Fruit fly (Drosophila melanogaster) whole organism, wandering third instar larva: ENCODE measurements around the gene CG32713.

ENCODE experiments used
- Dif ChIP-seq: fragments of 200-275, 200-300 bp; sonication (Bioruptor generic); optimal IDR thresholded peaks from 2 replicates; lab custom pipeline; 2018; ENCODE audit warnings: missing biosample characterization, missing genetic modification characterization; ENCODE audit not compliant: partially characterized antibody
- Hnf4 ChIP-seq: fragments of 200-800 bp; sonication (Bioruptor generic); optimal IDR thresholded peaks from 2 replicates; lab custom pipeline; 2016; ENCODE audit warnings: missing biosample characterization, mild to moderate bottlenecking, missing genetic modification characterization
- Hr78 ChIP-seq: fragments of >200 bp; optimal IDR thresholded peaks from 2 replicates; lab custom pipeline; 2017; ENCODE audit warnings: missing biosample characterization, missing genetic modification characterization
- Myc ChIP-seq: fragments of >200 bp; optimal IDR thresholded peaks from 2 replicates; lab custom pipeline; 2017
- br ChIP-seq: fragments of 200-800 bp; sonication (Bioruptor generic); optimal IDR thresholded peaks from 2 replicates; lab custom pipeline; 2016; ENCODE audit warnings: missing biosample characterization, missing genetic modification characterization
- pan ChIP-seq: fragments of >200 bp; optimal IDR thresholded peaks from 2 replicates; lab custom pipeline; 2017
- psq ChIP-seq: fragments of 200-800 bp; sonication (Bioruptor generic); optimal IDR thresholded peaks from 3 replicates; lab custom pipeline; 2017; ENCODE audit warnings: missing biosample characterization, mild to moderate bottlenecking, missing genetic modification characterization, moderate library complexity
- sage ChIP-seq: fragments of 200-800 bp; sonication (Bioruptor generic); optimal IDR thresholded peaks from 2 replicates; lab custom pipeline; 2016; ENCODE audit warnings: missing biosample characterization, mild to moderate bottlenecking, missing genetic modification characterization

- TF ChIP-seq sage (GFP tag; lab: Kevin White, UChicago) (no peak), Hnf4 (GFP tag; lab: Kevin White, UChicago) (no peak), pan (lab: Kevin White, UChicago) (no peak), psq (GFP tag; lab: Kevin White, UChicago) (no peak), br (GFP tag; lab: Kevin White, UChicago) (no peak), Myc (lab: Kevin White, UChicago) (no peak), Dif (no peak), Hr78 (GFP tag; lab: Kevin White, UChicago) (no peak)
Measured at dm6 chrX:8475657-8476056, 18.2 kb upstream of the CG32713 start.
